Fruit fly (Drosophila melanogaster) whole organism, embryonic: ENCODE measurements around the gene yellow-g.

Source experiments
- Antp ChIP-seq: fragments of 200-800 bp; sonication (Bioruptor generic); optimal IDR thresholded peaks from 3 replicates; lab custom pipeline; 2016; ENCODE audit warnings: missing biosample characterization, missing genetic modification characterization
- Atf-2 ChIP-seq: fragments of 200-800 bp; sonication (Bioruptor generic); optimal IDR thresholded peaks from 2 replicates; lab custom pipeline; 2016; ENCODE audit warnings: missing biosample characterization, missing genetic modification characterization
- CG10147 ChIP-seq: fragments of 200-800 bp; sonication (Bioruptor generic); optimal IDR thresholded peaks from 2 replicates; lab custom pipeline; 2019; ENCODE audit warnings: missing biosample characterization, mild to moderate bottlenecking, missing genetic modification characterization, moderate library complexity
- CG10543 ChIP-seq: fragments of 200-800 bp; sonication (Bioruptor generic); optimal IDR thresholded peaks from 3 replicates; lab custom pipeline; 2017; ENCODE audit warnings: missing biosample characterization, mild to moderate bottlenecking, missing genetic modification characterization, moderate library complexity
- CG11456 ChIP-seq: fragments of 200-800 bp; sonication (Bioruptor generic); IDR thresholded peaks from 3 replicates; pipeline ENCODE4 v1.3.6; 2022; ENCODE audit warnings: missing biosample characterization, missing genetic modification characterization
- CG12236 ChIP-seq: fragments of 200-800 bp; sonication (Bioruptor generic); optimal IDR thresholded peaks from 2 replicates; lab custom pipeline; 2016; ENCODE audit warnings: missing biosample characterization, missing genetic modification characterization
- CG12659 ChIP-seq: fragments of 200-800 bp; sonication (Bioruptor generic); optimal IDR thresholded peaks from 3 replicates; lab custom pipeline; 2017; ENCODE audit warnings: mild to moderate bottlenecking, missing biosample characterization, missing genetic modification reagents, missing genetic modification characterization
- CG14441 ChIP-seq: fragments of 200-800 bp; sonication (Bioruptor generic); IDR thresholded peaks from 2 replicates; pipeline ENCODE4 v1.3.6; 2022; ENCODE audit warnings: missing biosample characterization, missing genetic modification characterization
- CG15011 ChIP-seq: fragments of 200-800 bp; sonication (Bioruptor generic); optimal IDR thresholded peaks from 3 replicates; lab custom pipeline; 2018; ENCODE audit warnings: missing biosample characterization, mild to moderate bottlenecking, missing genetic modification characterization
- CG1603 ChIP-seq: fragments of 200-800 bp; sonication (Bioruptor generic); optimal IDR thresholded peaks from 2 replicates; lab custom pipeline; 2019; ENCODE audit warnings: missing biosample characterization, mild to moderate bottlenecking, missing genetic modification characterization, moderate library complexity
- CG17328 ChIP-seq: fragments of 200-800 bp; sonication (Bioruptor generic); IDR thresholded peaks from 2 replicates; pipeline ENCODE4 v1.3.6; 2022; ENCODE audit warnings: missing biosample characterization, missing genetic modification characterization
- CG17912 ChIP-seq: fragments of 200-800 bp; sonication (Bioruptor generic); optimal IDR thresholded peaks from 2 replicates; lab custom pipeline; 2018; ENCODE audit warnings: missing biosample characterization, mild to moderate bottlenecking, missing genetic modification characterization
- CG3163 ChIP-seq: fragments of 200-800 bp; sonication (Bioruptor generic); optimal IDR thresholded peaks from 3 replicates; lab custom pipeline; 2016; ENCODE audit warnings: missing biosample characterization, missing genetic modification characterization
- CG32532 ChIP-seq: fragments of 200-800 bp; sonication (Bioruptor generic); IDR thresholded peaks from 2 replicates; pipeline ENCODE4 v1.3.6; 2022; ENCODE audit warnings: missing biosample characterization, missing genetic modification characterization
- CG4617 ChIP-seq: fragments of 200-800 bp; sonication (Bioruptor generic); optimal IDR thresholded peaks from 3 replicates; lab custom pipeline; 2016; ENCODE audit warnings: missing biosample characterization, missing genetic modification characterization, borderline replicate concordance
- CG5180 ChIP-seq: fragments of 200-800 bp; sonication (Bioruptor generic); optimal IDR thresholded peaks from 3 replicates; lab custom pipeline; 2017; ENCODE audit warnings: missing biosample characterization, missing genetic modification characterization, mild to moderate bottlenecking, moderate library complexity, missing genetic modification reagents
- CG6683 ChIP-seq: fragments of 200-800 bp; sonication (Bioruptor generic); optimal IDR thresholded peaks from 2 replicates; lab custom pipeline; 2017; ENCODE audit warnings: missing biosample characterization, mild to moderate bottlenecking, missing genetic modification characterization, missing genetic modification reagents
- CG7928 ChIP-seq: fragments of 200-800 bp; sonication (Bioruptor generic); optimal IDR thresholded peaks from 2 replicates; lab custom pipeline; 2017; ENCODE audit warnings: missing biosample characterization, mild to moderate bottlenecking, missing genetic modification characterization
- CTCF ChIP-seq: fragments of 200-800 bp; sonication (Bioruptor generic); optimal IDR thresholded peaks from 2 replicates; lab custom pipeline; 2017; ENCODE audit warnings: missing biosample characterization, mild to moderate bottlenecking, missing genetic modification characterization, moderate library complexity
- Camta ChIP-seq: fragments of 200-800 bp; sonication (Bioruptor generic); optimal IDR thresholded peaks from 2 replicates; lab custom pipeline; 2016; ENCODE audit warnings: missing biosample characterization, missing genetic modification characterization
- Dbx ChIP-seq: fragments of 200-800 bp; sonication (Bioruptor generic); IDR thresholded peaks from 3 replicates; pipeline ENCODE4 v1.3.6; 2022; ENCODE audit warnings: missing biosample characterization, missing genetic modification characterization
- Ets65A ChIP-seq: fragments of 200-800 bp; sonication (Bioruptor generic); peaks from one replicate; lab custom pipeline; 2016; ENCODE audit warnings: missing biosample characterization, missing genetic modification characterization
- H15 ChIP-seq: fragments of 200-800 bp; sonication (Bioruptor generic); IDR thresholded peaks from 3 replicates; pipeline ENCODE4 v1.3.6; 2022; ENCODE audit warnings: missing biosample characterization, missing genetic modification characterization
- H2.0 ChIP-seq: fragments of 200-800 bp; sonication (Bioruptor generic); IDR thresholded peaks from 2 replicates; pipeline ENCODE4 v1.3.6; 2022; ENCODE audit warnings: missing biosample characterization, missing genetic modification characterization
- HmgD ChIP-seq: fragments of 200-800 bp; sonication (Bioruptor generic); optimal IDR thresholded peaks from 3 replicates; lab custom pipeline; 2016; ENCODE audit warnings: missing biosample characterization, missing genetic modification characterization
- Jarid2 ChIP-seq: fragments of 200-800 bp; sonication (Bioruptor generic); optimal IDR thresholded peaks from 3 replicates; lab custom pipeline; 2017; ENCODE audit warnings: mild to moderate bottlenecking, missing biosample characterization, missing genetic modification reagents, missing genetic modification characterization
- Med ChIP-seq: fragments of 200-800 bp; sonication (Bioruptor generic); peaks from one replicate; lab custom pipeline; 2016; ENCODE audit warnings: missing biosample characterization, missing genetic modification characterization, mild to moderate bottlenecking, inconsistent platforms, moderate library complexity
- NK7.1 ChIP-seq: fragments of 200-800 bp; sonication (Bioruptor generic); optimal IDR thresholded peaks from 3 replicates; lab custom pipeline; 2016; ENCODE audit warnings: missing biosample characterization, missing genetic modification characterization
- Neu2 ChIP-seq: fragments of 200-800 bp; sonication (Bioruptor generic); optimal IDR thresholded peaks from 3 replicates; lab custom pipeline; 2016; ENCODE audit warnings: missing biosample characterization, missing genetic modification characterization, borderline replicate concordance
- Nf-YA ChIP-seq: fragments of 200-800 bp; sonication (Bioruptor generic); IDR thresholded peaks from 2 replicates; pipeline ENCODE4 v1.3.6; 2022; ENCODE audit warnings: missing biosample characterization, missing genetic modification characterization
- Rx ChIP-seq: fragments of 200-800 bp; sonication (Bioruptor generic); IDR thresholded peaks from 2 replicates; pipeline ENCODE4 v1.3.6; 2022; ENCODE audit warnings: missing biosample characterization, missing genetic modification characterization
- abd-A ChIP-seq: fragments of 200-800 bp; sonication (Bioruptor generic); optimal IDR thresholded peaks from 3 replicates; lab custom pipeline; 2019; ENCODE audit warnings: missing biosample characterization, mild to moderate bottlenecking, missing genetic modification characterization, moderate library complexity
- ato ChIP-seq: fragments of 200-800 bp; sonication (Bioruptor generic); IDR thresholded peaks from 2 replicates; pipeline ENCODE4 v1.3.6; 2022; ENCODE audit warnings: missing biosample characterization, missing genetic modification characterization; ENCODE audit not compliant: partially characterized antibody
- chm ChIP-seq: fragments of 200-800 bp; sonication (Bioruptor generic); IDR thresholded peaks from 2 replicates; pipeline ENCODE4 v1.3.6; 2022; ENCODE audit warnings: missing biosample characterization, missing genetic modification characterization
- ewg ChIP-seq: fragments of 200-800 bp; sonication (Bioruptor generic); optimal IDR thresholded peaks from 3 replicates; lab custom pipeline; 2017; ENCODE audit warnings: mild to moderate bottlenecking, missing biosample characterization, missing genetic modification reagents, missing genetic modification characterization
- her ChIP-seq: fragments of 200-800 bp; sonication (Bioruptor generic); optimal IDR thresholded peaks from 2 replicates; lab custom pipeline; 2016; ENCODE audit warnings: missing biosample characterization, missing genetic modification characterization
- inv ChIP-seq: fragments of 200-800 bp; sonication (Bioruptor generic); IDR thresholded peaks from 2 replicates; pipeline ENCODE4 v1.3.6; 2022; ENCODE audit warnings: missing biosample characterization, missing genetic modification characterization; ENCODE audit not compliant: partially characterized antibody
- nerfin-1 ChIP-seq: fragments of 200-800 bp; sonication (Bioruptor generic); optimal IDR thresholded peaks from 3 replicates; lab custom pipeline; 2019; ENCODE audit warnings: missing biosample characterization, mild to moderate bottlenecking, missing genetic modification characterization, moderate library complexity
- nerfin-2 ChIP-seq: fragments of 200-800 bp; sonication (Bioruptor generic); IDR thresholded peaks from 2 replicates; pipeline ENCODE4 v1.3.6; 2022; ENCODE audit warnings: missing biosample characterization, missing genetic modification characterization; ENCODE audit not compliant: partially characterized antibody
- nmo ChIP-seq: fragments of 200-800 bp; sonication (Bioruptor generic); optimal IDR thresholded peaks from 2 replicates; lab custom pipeline; 2018; ENCODE audit warnings: missing biosample characterization, mild to moderate bottlenecking, missing genetic modification characterization, moderate library complexity
- onecut ChIP-seq: fragments of 200-800 bp; sonication (Bioruptor generic); IDR thresholded peaks from 2 replicates; pipeline ENCODE4 v1.3.6; 2022; ENCODE audit warnings: missing biosample characterization, missing genetic modification characterization
- p53 ChIP-seq: fragments of 200-800 bp; sonication (Bioruptor generic); optimal IDR thresholded peaks from 2 replicates; lab custom pipeline; 2016; ENCODE audit warnings: missing biosample characterization, missing genetic modification characterization
- pan ChIP-seq, 4 experiments: fragments of >200 bp in 3 of 4; fragments of 200-800 bp in 1 of 4; sonication (Bioruptor generic) in 1 of 4; optimal IDR thresholded peaks in 3 of 4; IDR thresholded peaks in 1 of 4; 2 replicates each; pipeline versions ENCODE4 v1.3.6 to Lab custom; 2017 to 2022; ENCODE audit warnings: missing biosample characterization in 2 of 4, missing genetic modification characterization in 2 of 4, mixed read lengths in 1 of 4
- pnt ChIP-seq: fragments of 200-800 bp; sonication (Bioruptor generic); optimal IDR thresholded peaks from 3 replicates; lab custom pipeline; 2016; ENCODE audit warnings: missing biosample characterization, missing genetic modification characterization
- prd ChIP-seq, 3 experiments: fragments of >200 bp in 2 of 3; fragments of 200-800 bp in 1 of 3; sonication (Bioruptor generic) in 1 of 3; optimal IDR thresholded peaks in 2 of 3; IDR thresholded peaks in 1 of 3; 2 replicates in 2 of 3; 3 replicates in 1 of 3; pipeline versions ENCODE4 v1.3.6 to Lab custom; 2017 to 2022; ENCODE audit warnings: missing biosample characterization in 1 of 3, missing genetic modification characterization in 1 of 3
- ranshi ChIP-seq: fragments of 200-800 bp; sonication (Bioruptor generic); IDR thresholded peaks from 2 replicates; pipeline ENCODE4 v1.3.6; 2022; ENCODE audit warnings: missing biosample characterization, missing genetic modification characterization
- salm ChIP-seq: fragments of 200-800 bp; sonication (Bioruptor generic); optimal IDR thresholded peaks from 2 replicates; lab custom pipeline; 2018; ENCODE audit warnings: missing biosample characterization, mild to moderate bottlenecking, missing genetic modification characterization
- unc-4 ChIP-seq: fragments of 200-800 bp; sonication (Bioruptor generic); IDR thresholded peaks from 2 replicates; pipeline ENCODE4 v1.3.6; 2022; ENCODE audit warnings: missing biosample characterization, missing genetic modification characterization; ENCODE audit not compliant: partially characterized antibody

Gene yellow-g

DNA sequence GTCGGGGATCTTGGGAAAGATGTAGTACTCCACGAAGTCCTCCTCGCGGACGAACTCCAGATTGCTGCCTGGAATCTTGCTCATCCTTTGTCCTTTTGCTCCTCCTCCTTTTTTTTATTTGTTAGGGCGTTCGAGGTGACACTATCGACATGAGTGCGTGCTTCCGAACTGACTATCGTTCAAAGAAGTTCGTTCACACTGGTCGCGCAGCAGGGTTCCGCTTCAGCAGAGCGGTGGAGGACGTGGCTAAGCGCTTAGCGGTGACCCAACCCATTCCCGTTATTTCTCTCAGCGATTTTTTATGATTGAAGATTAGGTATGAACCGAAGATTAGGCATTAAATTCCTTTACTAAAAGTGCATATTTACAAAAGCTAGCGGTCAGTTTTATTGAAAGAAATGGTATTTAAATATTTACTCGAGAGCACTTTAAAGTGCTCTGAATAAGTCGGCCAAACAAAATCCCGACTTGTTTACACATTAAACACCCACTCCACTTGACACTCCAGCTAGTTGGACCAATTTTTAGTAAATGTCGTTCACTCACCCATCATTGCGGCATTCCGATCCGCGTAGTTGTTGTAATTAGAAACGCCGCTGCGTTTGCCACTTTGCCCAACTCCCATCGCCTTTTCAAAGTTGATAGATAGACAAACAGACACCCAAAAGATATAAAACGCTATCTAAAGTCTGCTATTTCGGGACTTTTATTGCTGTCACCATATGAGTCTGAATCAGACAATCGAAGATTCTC is 6.7 kb downstream of the yellow-g start, which contains the start of the genes ecd and CG13806 (continued):
- TF ChIP-seq CG12659 (peak; percentile 45), onecut (GFP tag; lab: Robert Waterston, UW) (no peak), CG32532 (peak; percentile 75), CTCF (peak; percentile 65), CG15011 (GFP tag; lab: Kevin White, UChicago) (no peak), chm (no peak), prd (optimal IDR thresholded peaks at IDR 0.05; lab: Kevin White, UChicago) (no peak), prd (GFP tag; IDR thresholded peaks at IDR 0.05; lab: Robert Waterston, UW) (peak; percentile 39; the same call in 1 of the 3 replicates), nmo (peak; percentile 82), CG10543 (GFP tag; lab: Kevin White, UChicago) (no peak), CG17912 (GFP tag; lab: Kevin White, UChicago) (no peak), Med (peak; percentile 86), CG4617 (GFP tag; lab: Kevin White, UChicago) (peak; percentile 95), pnt (GFP tag; lab: Kevin White, UChicago) (peak; percentile 4), CG3163 (peak; percentile 56), ato (peak; percentile 91), Nf-YA (GFP tag; lab: Robert Waterston, UW) (no peak), Ets65A (GFP tag; lab: Kevin White, UChicago) (peak; percentile 93), H15 (GFP tag; lab: Robert Waterston, UW) (no peak), CG1603 (tag; lab: Kevin White, UChicago) (peak; percentile 86), ewg (GFP tag; lab: Kevin White, UChicago) (peak; percentile 15), Neu2 (GFP tag; lab: Kevin White, UChicago) (no peak), Atf-2 (GFP tag; lab: Kevin White, UChicago) (peak; percentile 45), CG6683 (no peak), inv (peak; percentile 96), her (GFP tag; lab: Kevin White, UChicago) (peak; percentile 63), Antp (GFP tag; lab: Kevin White, UChicago) (peak; percentile 40), CG10147 (GFP tag; lab: Kevin White, UChicago) (no peak), CG14441 (GFP tag; lab: Robert Waterston, UW) (0 out of 2 replicates have a peak, but pooled peaks have one; percentile 45), CG11456 (peak; percentile 73), H2.0 (no peak), Camta (GFP tag; lab: Kevin White, UChicago) (peak; percentile 52), HmgD (peak; percentile 77), CG7928 (GFP tag; lab: Kevin White, UChicago) (peak; percentile 17), pan (optimal IDR thresholded peaks at IDR 0.05; lab: Kevin White, UChicago) (no peak), pan (GFP tag; optimal IDR thresholded peaks at IDR 0.05 in 1 of 2, IDR thresholded peaks at IDR 0.05 in 1 of 2) (peak in 1 of 2 experiments; percentile 62), Dbx (GFP tag; lab: Robert Waterston, UW) (peak; percentile 72), NK7.1 (GFP tag; lab: Kevin White, UChicago) (no peak), Rx (GFP tag; lab: Robert Waterston, UW) (no peak), CG17328 (GFP tag; lab: Robert Waterston, UW) (no peak), unc-4 (peak; percentile 92), Jarid2 (GFP tag; lab: Kevin White, UChicago) (no peak), abd-A (tag; lab: Kevin White, UChicago) (no peak), nerfin-1 (peak; percentile 96), CG5180 (GFP tag; lab: Kevin White, UChicago) (no peak), CG12236 (GFP tag; lab: Kevin White, UChicago) (no peak), salm (no peak), p53 (GFP tag; lab: Kevin White, UChicago) (no peak), nerfin-2 (GFP tag; lab: Robert Waterston, UW) (peak; percentile 76), ranshi (GFP tag; lab: Robert Waterston, UW) (peak; percentile 35; the same call in 1 of the 2 replicates)
